Fruit fly (Drosophila melanogaster) whole organism: ENCODE measurements around the gene CG5880.

ENCODE experiments used
- EcR ChIP-seq, 2 experiments: fragments of >200 bp; optimal IDR thresholded peaks; 2 replicates each; lab custom pipeline; 2017; ENCODE audit warnings: missing biosample characterization in 2 of 2, missing genetic modification characterization in 2 of 2, missing genetic modification reagents in 2 of 2
- psq ChIP-seq: fragments of >200 bp; optimal IDR thresholded peaks from 2 replicates; lab custom pipeline; 2017

- TF ChIP-seq EcR (GFP tag; optimal IDR thresholded peaks at IDR 0.05; lab: Kevin White, UChicago): no peak
- no peak for TF ChIP-seq psq (lab: Kevin White, UChicago)
Observed at dm6 chr3R:27151516-27151823, 34.9 kb downstream of the CG5880 start, which contains the start of gene Men-b.
